Fruit fly (Drosophila melanogaster): ENCODE results near the gene LanA.
A peak's percentile ranks its signal among the peaks of the same experiment; 100 is the strongest.

The LanA gene

DNA sequence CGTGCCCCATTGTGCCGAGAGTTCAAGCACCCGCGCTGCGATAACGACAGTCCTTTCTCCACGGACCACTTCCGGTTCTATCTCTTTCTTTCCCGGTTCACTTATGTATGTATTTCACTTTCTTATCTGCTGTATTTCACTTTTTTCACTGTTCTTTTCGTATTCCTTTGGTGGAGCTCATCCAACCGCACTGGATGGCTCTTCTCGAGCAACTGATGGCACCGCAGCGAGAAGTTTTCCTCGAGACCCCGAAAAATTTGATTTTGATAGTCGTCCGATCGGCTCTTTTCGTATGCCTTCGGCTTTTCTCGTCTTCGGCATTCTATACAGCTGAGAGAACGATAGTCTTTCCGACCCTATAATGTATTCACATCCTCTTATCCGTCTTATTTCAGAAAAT, at the start of gene LanA (continued):
- TF ChIP-seq Dref (GFP tag; IDR thresholded peaks at IDR 0.05) = no peak
- TF ChIP-seq CG6813 (GFP tag; optimal IDR thresholded peaks at IDR 0.05) = no peak
- TF ChIP-seq Med (GFP tag) = peak; percentile 87
- TF ChIP-seq CG34422 (GFP tag; IDR thresholded peaks at IDR 0.05) = peak; percentile 67
- peak; percentile 27; the same call in 1 of the 2 replicates for TF ChIP-seq Awh (GFP tag; IDR thresholded peaks at IDR 0.05)
- TF ChIP-seq dmrt11E (tag; optimal IDR thresholded peaks at IDR 0.05) = no peak
- TF ChIP-seq lab (GFP tag; optimal IDR thresholded peaks at IDR 0.05) = peak; percentile 15
- peak; percentile 27 for TF ChIP-seq kah (GFP tag; optimal IDR thresholded peaks at IDR 0.05)
- TF ChIP-seq CG9876 (GFP tag; optimal IDR thresholded peaks at IDR 0.05) = no peak
- TF ChIP-seq B-H2 (GFP tag; optimal IDR thresholded peaks at IDR 0.05) = no peak
- no peak for TF ChIP-seq CG10321 (GFP tag; IDR thresholded peaks at IDR 0.05)
- TF ChIP-seq psq (GFP tag; optimal IDR thresholded peaks at IDR 0.05) = no peak
- no peak for TF ChIP-seq inv (GFP tag; IDR thresholded peaks at IDR 0.05; ENCODE audit: partially characterized antibody)
- no peak for TF ChIP-seq slp2 (GFP tag; optimal IDR thresholded peaks at IDR 0.05)
- TF ChIP-seq hth (optimal IDR thresholded peaks at IDR 0.05) = no peak
- TF ChIP-seq insv (GFP tag; optimal IDR thresholded peaks at IDR 0.05) = peak in 1 of 2 experiments; percentile 3
- TF ChIP-seq CG13296 (GFP tag; optimal IDR thresholded peaks at IDR 0.05) = no peak
- TF ChIP-seq CG3163 (GFP tag; optimal IDR thresholded peaks at IDR 0.05) = peak; percentile 27
- no peak for TF ChIP-seq CG5245 (GFP tag; optimal IDR thresholded peaks at IDR 0.05)
- peak; percentile 71; the same call in 2 of the 3 replicates for TF ChIP-seq CG2199 (GFP tag; IDR thresholded peaks at IDR 0.05)
- TF ChIP-seq Vsx1 (GFP tag; optimal IDR thresholded peaks at IDR 0.05) = no peak
- peak; percentile 18; the same call in 1 of the 2 replicates for TF ChIP-seq vvl (GFP tag; IDR thresholded peaks at IDR 0.05)
- no peak for TF ChIP-seq CG8765 (GFP tag; IDR thresholded peaks at IDR 0.05)
- TF ChIP-seq Lhr (GFP tag; optimal IDR thresholded peaks at IDR 0.05) = no peak
- no peak for TF ChIP-seq CG31365 (tag; optimal IDR thresholded peaks at IDR 0.05)
- no peak for TF ChIP-seq prd (optimal IDR thresholded peaks at IDR 0.05)
- 0 out of 3 replicates have a peak, but pooled peaks have one; percentile 3 for TF ChIP-seq prd (GFP tag; IDR thresholded peaks at IDR 0.05)
- peak; percentile 31 for TF ChIP-seq CG12744 (GFP tag; optimal IDR thresholded peaks at IDR 0.05)
- TF ChIP-seq Ets97D (GFP tag; optimal IDR thresholded peaks at IDR 0.05) = no peak
- TF ChIP-seq PHDP (tag; optimal IDR thresholded peaks at IDR 0.05) = no peak
- 0 out of 2 replicates have a peak, but pooled peaks have one; percentile 20 for TF ChIP-seq Scr (GFP tag; IDR thresholded peaks at IDR 0.05; ENCODE audit: partially characterized antibody)
- TF ChIP-seq CG2712 (tag; optimal IDR thresholded peaks at IDR 0.05) = peak; percentile 20
- TF ChIP-seq CG7271 (tag; optimal IDR thresholded peaks at IDR 0.05) = peak; percentile 31
- no peak for TF ChIP-seq NC2α (GFP tag; optimal IDR thresholded peaks at IDR 0.05)
- TF ChIP-seq CG17359 (tag; optimal IDR thresholded peaks at IDR 0.05) = no peak
- no peak for TF ChIP-seq fd3F (GFP tag; optimal IDR thresholded peaks at IDR 0.05)
- TF ChIP-seq CG5953 (GFP tag; IDR thresholded peaks at IDR 0.05) = no peak
- no peak for TF ChIP-seq CG11247 (GFP tag; IDR thresholded peaks at IDR 0.05)
- no peak for TF ChIP-seq CG8478 (optimal IDR thresholded peaks at IDR 0.05)
- peak; percentile 4 for TF ChIP-seq CG7786 (GFP tag; optimal IDR thresholded peaks at IDR 0.05)
- TF ChIP-seq amos (GFP tag; IDR thresholded peaks at IDR 0.05; ENCODE audit: partially characterized antibody) = peak; percentile 23; the same call in 1 of the 2 replicates
- TF ChIP-seq CG14667 (GFP tag; IDR thresholded peaks at IDR 0.05) = no peak
- peak; percentile 44; the same call in 1 of the 2 replicates for TF ChIP-seq Atf6 (GFP tag; IDR thresholded peaks at IDR 0.05)
- TF ChIP-seq hkb (optimal IDR thresholded peaks at IDR 0.05) = no peak
- TF ChIP-seq hkb (GFP tag; IDR thresholded peaks at IDR 0.05) = peak; percentile 11; the same call in 1 of the 2 replicates
- 0 out of 3 replicates have a peak, but pooled peaks have one; percentile 8 for TF ChIP-seq CG6175 (GFP tag; IDR thresholded peaks at IDR 0.05)
- TF ChIP-seq CG6654 (GFP tag; optimal IDR thresholded peaks at IDR 0.05) = no peak
- no peak for TF ChIP-seq CG2202 (tag; optimal IDR thresholded peaks at IDR 0.05)
- peak; percentile 15; the same call in 1 of the 2 replicates for TF ChIP-seq CG4360 (GFP tag; IDR thresholded peaks at IDR 0.05)
- no peak for TF ChIP-seq CG14965 (GFP tag; optimal IDR thresholded peaks at IDR 0.05; ENCODE audit: borderline replicate concordance)
- peak; percentile 59 for TF ChIP-seq MTF-1 (GFP tag; optimal IDR thresholded peaks at IDR 0.05; ENCODE audit: borderline replicate concordance)
- TF ChIP-seq CG10543 (GFP tag; optimal IDR thresholded peaks at IDR 0.05) = peak; percentile 19
